Worm (Caenorhabditis elegans) whole organism, mixed stage, embryonic: ENCODE data around the gene lron-10.

ENCODE experiments used
- bed-3 ChIP-seq: fragments of 200-800 bp; sonication (Bioruptor generic); optimal IDR thresholded peaks from 3 replicates; lab custom pipeline; 2018; ENCODE audit warnings: mild to moderate bottlenecking, missing genetic modification characterization, moderate library complexity, missing compliant biosample characterization
- blmp-1 ChIP-seq: fragments of 150-350 bp; optimal IDR thresholded peaks from 2 replicates; lab custom pipeline; 2014; ENCODE audit warnings: missing biosample characterization, missing genetic modification characterization
- ceh-39 ChIP-seq: fragments of 150-350 bp; optimal IDR thresholded peaks from 2 replicates; lab custom pipeline; 2014; ENCODE audit warnings: missing biosample characterization, missing genetic modification characterization
- ceh-43 ChIP-seq: fragments of 200-800 bp; sonication (Bioruptor generic); optimal IDR thresholded peaks from 2 replicates; lab custom pipeline; 2018; ENCODE audit warnings: mild to moderate bottlenecking, missing genetic modification characterization, moderate library complexity, missing compliant biosample characterization
- ceh-83 ChIP-seq: fragments of 200-800 bp; sonication (Bioruptor generic); optimal IDR thresholded peaks from 2 replicates; lab custom pipeline; 2018; ENCODE audit warnings: mild to moderate bottlenecking, missing genetic modification characterization, missing compliant biosample characterization
- ces-1 ChIP-seq: fragments of 150-350 bp; optimal IDR thresholded peaks from 2 replicates; lab custom pipeline; 2014; ENCODE audit warnings: missing biosample characterization, missing genetic modification reagents, missing genetic modification characterization
- cnd-1 ChIP-seq: fragments of 200-800 bp; sonication (Bioruptor generic); optimal IDR thresholded peaks from 2 replicates; lab custom pipeline; 2018; ENCODE audit warnings: mild to moderate bottlenecking, missing genetic modification characterization, missing compliant biosample characterization
- drap-1 ChIP-seq: fragments of 200-800 bp; sonication (Bioruptor generic); optimal IDR thresholded peaks from 3 replicates; lab custom pipeline; 2018; ENCODE audit warnings: mild to moderate bottlenecking, missing genetic modification characterization, missing compliant biosample characterization
- elt-3 ChIP-seq: fragments of 150-350 bp; optimal IDR thresholded peaks from 2 replicates; lab custom pipeline; 2014; ENCODE audit warnings: missing biosample characterization, missing genetic modification characterization
- flh-1 ChIP-seq: fragments of 200-800 bp; sonication (Bioruptor generic); optimal IDR thresholded peaks from 2 replicates; lab custom pipeline; 2018; ENCODE audit warnings: mild to moderate bottlenecking, missing genetic modification characterization, moderate library complexity, missing compliant biosample characterization
- ham-2 ChIP-seq: fragments of 200-800 bp; sonication (Bioruptor generic); optimal IDR thresholded peaks from 2 replicates; lab custom pipeline; 2018; ENCODE audit warnings: mild to moderate bottlenecking, missing genetic modification characterization, missing compliant biosample characterization
- hlh-1 ChIP-seq: fragments of 150-350 bp; optimal IDR thresholded peaks from 2 replicates; lab custom pipeline; 2014; ENCODE audit warnings: missing biosample characterization, missing genetic modification reagents, missing genetic modification characterization
- lin-13 ChIP-seq: fragments of 150-350 bp; optimal IDR thresholded peaks from 2 replicates; lab custom pipeline; 2014; ENCODE audit warnings: missing biosample characterization, missing genetic modification characterization
- lin-32 ChIP-seq: fragments of 200-800 bp; sonication (Bioruptor generic); optimal IDR thresholded peaks from 2 replicates; lab custom pipeline; 2018; ENCODE audit warnings: mild to moderate bottlenecking, missing genetic modification characterization, missing compliant biosample characterization
- lsy-2 ChIP-seq: fragments of 150-350 bp; optimal IDR thresholded peaks from 2 replicates; lab custom pipeline; 2014; ENCODE audit warnings: missing biosample characterization, missing genetic modification characterization
- mab-5 ChIP-seq: fragments of 150-350 bp; optimal IDR thresholded peaks from 2 replicates; lab custom pipeline; 2014; ENCODE audit warnings: missing biosample characterization, missing genetic modification characterization
- mep-1 ChIP-seq: fragments of 150-350 bp; optimal IDR thresholded peaks from 2 replicates; lab custom pipeline; 2017; ENCODE audit warnings: missing biosample characterization, missing genetic modification reagents, missing genetic modification characterization, inconsistent platforms
- mls-2 ChIP-seq: sonication (generic microtip); optimal IDR thresholded peaks from 2 replicates; lab custom pipeline; 2016; ENCODE audit warnings: mild to moderate bottlenecking, missing genetic modification characterization, moderate library complexity, missing compliant biosample characterization
- nhr-12 ChIP-seq: fragments of 150-350 bp; optimal IDR thresholded peaks from 2 replicates; lab custom pipeline; 2014; ENCODE audit warnings: missing biosample characterization, missing genetic modification characterization
- nhr-2 ChIP-seq: fragments of 150-350 bp; optimal IDR thresholded peaks from 2 replicates; lab custom pipeline; 2014; ENCODE audit warnings: missing biosample characterization, missing genetic modification characterization
- nhr-237 ChIP-seq: fragments of 150-350 bp; optimal IDR thresholded peaks from 2 replicates; lab custom pipeline; 2014; ENCODE audit warnings: missing biosample characterization, missing genetic modification characterization
- nhr-28 ChIP-seq: fragments of 150-350 bp; optimal IDR thresholded peaks from 2 replicates; lab custom pipeline; 2014; ENCODE audit warnings: missing biosample characterization, missing genetic modification characterization
- nhr-76 ChIP-seq: sonication (generic microtip); optimal IDR thresholded peaks from 2 replicates; lab custom pipeline; 2017; ENCODE audit warnings: missing biosample characterization, missing genetic modification characterization
- pha-4 ChIP-seq: fragments of 150-350 bp; optimal IDR thresholded peaks from 2 replicates; lab custom pipeline; 2018; ENCODE audit warnings: missing biosample characterization, missing genetic modification reagents, missing genetic modification characterization
- sem-2 ChIP-seq: fragments of 200-800 bp; sonication (Bioruptor generic); optimal IDR thresholded peaks from 2 replicates; lab custom pipeline; 2018; ENCODE audit warnings: mild to moderate bottlenecking, missing genetic modification characterization, missing compliant biosample characterization
- snpc-4 ChIP-seq: fragments of 150-350 bp; optimal IDR thresholded peaks from 2 replicates; lab custom pipeline; 2014; ENCODE audit warnings: missing biosample characterization, missing genetic modification characterization
- sptf-1 ChIP-seq: sonication (generic microtip); optimal IDR thresholded peaks from 2 replicates; lab custom pipeline; 2017; ENCODE audit warnings: mild to moderate bottlenecking, missing genetic modification characterization, moderate library complexity, missing compliant biosample characterization
- tbx-8 ChIP-seq: fragments of 200-800 bp; sonication (Bioruptor generic); optimal IDR thresholded peaks from 2 replicates; lab custom pipeline; 2018; ENCODE audit warnings: mild to moderate bottlenecking, missing genetic modification characterization, moderate library complexity, missing compliant biosample characterization
- unc-120 ChIP-seq: sonication (generic microtip); optimal IDR thresholded peaks from 2 replicates; lab custom pipeline; 2017; ENCODE audit warnings: missing genetic modification characterization, missing compliant biosample characterization; ENCODE audit not compliant: poor library complexity, severe bottlenecking
- unc-39 ChIP-seq: fragments of 150-350 bp; optimal IDR thresholded peaks from 2 replicates; lab custom pipeline; 2014; ENCODE audit warnings: missing biosample characterization, missing genetic modification characterization
- unc-62 ChIP-seq: fragments of 150-350 bp; optimal IDR thresholded peaks from 2 replicates; lab custom pipeline; 2014; ENCODE audit warnings: missing biosample characterization, missing genetic modification reagents, missing genetic modification characterization
- zip-8 ChIP-seq: fragments of 150-350 bp; optimal IDR thresholded peaks from 2 replicates; lab custom pipeline; 2014; ENCODE audit warnings: missing biosample characterization, missing genetic modification characterization
- ztf-11 ChIP-seq: fragments of 150-350 bp; optimal IDR thresholded peaks from 2 replicates; lab custom pipeline; 2014; ENCODE audit warnings: missing biosample characterization, missing genetic modification characterization

Gene lron-10

DNA sequence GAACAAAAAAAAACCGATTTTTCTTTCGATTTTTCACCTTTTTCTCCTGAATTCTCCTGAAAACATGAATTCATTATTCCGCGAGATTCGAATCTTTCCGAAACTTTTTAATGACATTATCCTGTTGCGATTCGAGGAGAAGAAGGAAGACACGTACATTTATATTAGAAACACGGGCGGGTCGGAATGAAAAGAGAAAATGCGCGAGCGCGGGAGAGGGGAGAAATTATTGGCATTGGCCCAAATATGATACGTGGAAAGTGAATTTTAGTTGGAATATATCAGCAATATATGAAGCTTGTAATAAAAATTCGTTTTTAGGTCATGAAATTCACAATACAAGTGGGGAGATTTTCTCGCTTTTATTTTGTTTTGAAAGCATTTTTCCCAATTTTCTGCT lies 32.3 kb upstream of the lron-10 start:
- TF ChIP-seq pha-4 (tag; lab: Kevin White, UChicago) (no peak), drap-1 (GFP tag; lab: Kevin White, UChicago) (no peak), blmp-1 (tag; lab: Kevin White, UChicago) (peak; percentile 91), nhr-237 (tag; lab: Kevin White, UChicago) (no peak), ceh-43 (GFP tag; lab: Kevin White, UChicago) (no peak), zip-8 (peak; percentile 11)

DNA sequence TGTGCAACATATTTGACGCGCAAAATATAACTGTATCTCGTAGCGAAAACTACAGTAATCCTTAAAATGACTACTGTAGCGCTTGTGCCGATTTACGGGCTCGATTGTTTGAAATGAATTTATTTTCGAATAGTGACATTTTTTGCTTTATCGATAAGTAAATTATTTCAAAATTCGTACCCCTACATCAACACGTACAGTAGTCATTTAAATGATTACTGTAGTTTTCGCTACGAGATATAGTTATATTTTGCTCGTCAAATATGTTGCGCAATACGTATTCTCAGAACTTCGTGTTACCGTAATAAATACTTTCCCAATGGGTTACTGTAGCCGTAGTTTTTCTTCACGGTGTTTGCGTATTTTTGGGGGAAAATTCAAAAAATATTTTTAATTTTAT lies 31.7 kb upstream of the lron-10 start:
- TF ChIP-seq lsy-2 (tag; lab: Kevin White, UChicago) (no peak), pha-4 (tag; lab: Kevin White, UChicago) (no peak), hlh-1 (tag; lab: Kevin White, UChicago) (no peak), zip-8 (peak; percentile 79), sem-2 (GFP tag; lab: Kevin White, UChicago) (no peak), unc-120 (tag; lab: Kevin White, UChicago) (no peak), lin-13 (no peak), cnd-1 (tag; lab: Kevin White, UChicago) (no peak)

DNA sequence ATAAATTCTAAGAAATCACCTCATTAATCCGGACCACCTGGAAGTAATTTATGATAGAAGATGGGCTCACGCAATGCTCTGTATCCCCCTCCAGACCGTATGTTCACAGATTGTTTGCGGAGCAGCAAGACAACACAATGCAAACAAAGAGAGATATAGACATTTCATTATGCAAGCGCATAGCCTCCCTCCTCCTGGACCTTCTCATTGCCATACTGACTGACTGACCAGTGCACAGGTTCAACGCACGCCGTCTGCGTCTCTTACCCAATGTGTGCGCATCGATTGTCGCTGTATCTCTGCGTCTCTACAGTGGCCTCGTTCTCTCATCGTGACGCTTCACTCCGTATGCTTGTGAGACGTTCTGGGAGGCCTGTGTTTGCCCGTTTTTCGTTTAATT lies 30.5 kb upstream of the lron-10 start:
- TF ChIP-seq mab-5 (tag; lab: Kevin White, UChicago) (no peak), drap-1 (GFP tag; lab: Kevin White, UChicago) (peak; percentile 18), tbx-8 (GFP tag; lab: Kevin White, UChicago) (no peak), lin-32 (peak; percentile 42), ztf-11 (tag; lab: Kevin White, UChicago) (no peak), nhr-2 (tag; lab: Kevin White, UChicago) (peak; percentile 56), mls-2 (tag; lab: Kevin White, UChicago) (peak; percentile 56), ham-2 (GFP tag; lab: Kevin White, UChicago) (peak; percentile 69), ces-1 (GFP tag; lab: Kevin White, UChicago) (peak; percentile 67), mep-1 (tag; lab: Kevin White, UChicago) (no peak), sem-2 (GFP tag; lab: Kevin White, UChicago) (peak; percentile 27), elt-3 (tag; lab: Kevin White, UChicago) (no peak), ceh-43 (GFP tag; lab: Kevin White, UChicago) (no peak), bed-3 (GFP tag; lab: Kevin White, UChicago) (no peak), blmp-1 (tag; lab: Kevin White, UChicago) (no peak), ceh-83 (no peak), zip-8 (peak; percentile 32), unc-39 (tag; lab: Kevin White, UChicago) (no peak), cnd-1 (tag; lab: Kevin White, UChicago) (peak; percentile 44), nhr-12 (no peak), flh-1 (GFP tag; lab: Kevin White, UChicago) (no peak), lin-13 (peak; percentile 64), ceh-39 (tag; lab: Kevin White, UChicago) (peak; percentile 70), pha-4 (tag; lab: Kevin White, UChicago) (peak; percentile 95), unc-120 (tag; lab: Kevin White, UChicago) (no peak), lsy-2 (tag; lab: Kevin White, UChicago) (peak; percentile 54), nhr-28 (tag; lab: Kevin White, UChicago) (no peak), snpc-4 (tag; lab: Kevin White, UChicago) (no peak), unc-62 (peak; percentile 24), nhr-76 (tag; lab: Kevin White, UChicago) (no peak)

DNA sequence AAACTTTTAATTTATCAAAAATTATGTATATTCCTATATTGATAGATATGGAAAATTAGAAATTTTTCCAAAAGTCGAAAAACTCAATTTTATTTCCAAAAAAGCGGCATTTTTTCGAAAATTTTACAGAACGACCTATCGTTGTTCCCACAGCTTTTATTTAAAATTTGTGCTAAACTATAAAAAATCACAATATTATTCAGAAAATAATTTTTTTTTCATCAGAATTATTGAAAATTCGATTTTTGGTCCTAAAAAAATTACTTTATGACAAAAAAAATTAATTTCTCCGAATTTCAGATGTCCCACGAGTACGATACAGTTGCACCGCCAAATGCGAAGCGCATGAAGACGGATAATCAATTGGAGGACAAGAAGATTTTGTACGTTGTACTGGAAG lies 28.1 kb upstream of the lron-10 start, which contains the start of gene emg-1:
Gene emg-1, plus strand, starts transcription at position 301 of the 400 bp plus-strand sequence.
- TF ChIP-seq bed-3 (GFP tag; lab: Kevin White, UChicago), result no peak
- TF ChIP-seq flh-1 (GFP tag; lab: Kevin White, UChicago), result no peak
- TF ChIP-seq drap-1 (GFP tag; lab: Kevin White, UChicago), result no peak
- no peak for TF ChIP-seq sptf-1 (tag; lab: Kevin White, UChicago)
- TF ChIP-seq hlh-1 (tag; lab: Kevin White, UChicago), result no peak
- TF ChIP-seq nhr-28 (tag; lab: Kevin White, UChicago), result no peak
- TF ChIP-seq lin-32, result no peak
- TF ChIP-seq unc-62, result no peak
- no peak for TF ChIP-seq nhr-237 (tag; lab: Kevin White, UChicago)
